Worm (Caenorhabditis elegans) whole organism, L2 larva: ENCODE results near the gene srv-2.

Experiments
- C34F6.9 ChIP-seq: fragments of 150-350 bp; optimal IDR thresholded peaks from 2 replicates; lab custom pipeline; 2014; ENCODE audit warnings: missing biosample characterization, missing genetic modification characterization
- F13H6.1 ChIP-seq: sonication (generic microtip); optimal IDR thresholded peaks from 2 replicates; lab custom pipeline; 2016; ENCODE audit warnings: missing genetic modification characterization, missing compliant biosample characterization
- Y55F3AM.14 ChIP-seq: fragments of 200-800 bp; sonication (Bioruptor generic); optimal IDR thresholded peaks from 2 replicates; lab custom pipeline; 2018; ENCODE audit warnings: mild to moderate bottlenecking, missing genetic modification characterization, missing compliant biosample characterization
- aly-2 ChIP-seq: fragments of 150-350 bp; optimal IDR thresholded peaks from 2 replicates; lab custom pipeline; 2014; ENCODE audit warnings: missing biosample characterization, missing genetic modification characterization
- ceh-16 ChIP-seq: fragments of 150-350 bp; optimal IDR thresholded peaks from 2 replicates; lab custom pipeline; 2014; ENCODE audit warnings: missing biosample characterization, missing genetic modification characterization
- ceh-82 ChIP-seq: fragments of 150-350 bp; optimal IDR thresholded peaks from 2 replicates; lab custom pipeline; 2014; ENCODE audit warnings: missing biosample characterization, missing genetic modification characterization
- dmd-4 ChIP-seq: sonication (generic microtip); optimal IDR thresholded peaks from 2 replicates; lab custom pipeline; 2017; ENCODE audit warnings: missing biosample characterization, missing genetic modification characterization
- elt-3 ChIP-seq: sonication (generic microtip); optimal IDR thresholded peaks from 2 replicates; lab custom pipeline; 2017; ENCODE audit warnings: missing biosample characterization, missing genetic modification characterization
- lsy-2 ChIP-seq, 2 experiments: fragments of 150-350 bp in 1 of 2; sonication (generic microtip) in 1 of 2; optimal IDR thresholded peaks; 2 replicates each; lab custom pipeline; 2014 to 2017; ENCODE audit warnings: missing biosample characterization in 2 of 2, missing genetic modification characterization in 2 of 2
- mab-5 ChIP-seq: fragments of 150-350 bp; optimal IDR thresholded peaks from 2 replicates; lab custom pipeline; 2014; ENCODE audit warnings: missing biosample characterization, missing genetic modification characterization
- mdl-1 ChIP-seq, 2 experiments: fragments of 150-350 bp in 1 of 2; sonication (generic microtip) in 1 of 2; optimal IDR thresholded peaks; 2 replicates each; lab custom pipeline; 2017; ENCODE audit warnings: missing biosample characterization in 2 of 2, missing genetic modification characterization in 2 of 2
- nhr-10 ChIP-seq: sonication (generic microtip); optimal IDR thresholded peaks from 2 replicates; lab custom pipeline; 2017; ENCODE audit warnings: missing biosample characterization, missing genetic modification characterization
- nhr-11 ChIP-seq: fragments of 150-350 bp; optimal IDR thresholded peaks from 2 replicates; lab custom pipeline; 2014; ENCODE audit warnings: missing biosample characterization, missing genetic modification characterization
- nhr-12 ChIP-seq: fragments of 150-350 bp; optimal IDR thresholded peaks from 2 replicates; lab custom pipeline; 2014; ENCODE audit warnings: missing biosample characterization, missing genetic modification characterization
- nhr-129 ChIP-seq: fragments of 150-350 bp; optimal IDR thresholded peaks from 2 replicates; lab custom pipeline; 2014; ENCODE audit warnings: missing biosample characterization, missing genetic modification characterization
- nhr-23 ChIP-seq: fragments of 150-350 bp; optimal IDR thresholded peaks from 2 replicates; lab custom pipeline; 2014; ENCODE audit warnings: missing biosample characterization, missing genetic modification reagents, missing genetic modification characterization
- nhr-25 ChIP-seq: fragments of 150-350 bp; sonication (generic microtip); optimal IDR thresholded peaks from 3 replicates; lab custom pipeline; 2014; ENCODE audit warnings: missing biosample characterization, missing genetic modification characterization
- nhr-77 ChIP-seq: fragments of 150-350 bp; optimal IDR thresholded peaks from 2 replicates; lab custom pipeline; 2014; ENCODE audit warnings: missing biosample characterization, missing genetic modification characterization
- skn-1 ChIP-seq: sonication (generic microtip); optimal IDR thresholded peaks from 2 replicates; lab custom pipeline; 2017; ENCODE audit warnings: missing biosample characterization, missing genetic modification characterization
- sma-9 ChIP-seq, 2 experiments: fragments of 150-350 bp in 1 of 2; sonication (generic microtip) in 1 of 2; optimal IDR thresholded peaks; 2 replicates each; lab custom pipeline; 2014 to 2016; ENCODE audit warnings: missing genetic modification characterization in 2 of 2, mild to moderate bottlenecking in 1 of 2, missing biosample characterization in 1 of 2, missing compliant biosample characterization in 1 of 2, missing genetic modification reagents in 1 of 2, moderate library complexity in 1 of 2
- ztf-11 ChIP-seq: sonication (generic microtip); optimal IDR thresholded peaks from 2 replicates; lab custom pipeline; 2017; ENCODE audit warnings: missing biosample characterization, missing genetic modification characterization

The srv-2 gene

DNA sequence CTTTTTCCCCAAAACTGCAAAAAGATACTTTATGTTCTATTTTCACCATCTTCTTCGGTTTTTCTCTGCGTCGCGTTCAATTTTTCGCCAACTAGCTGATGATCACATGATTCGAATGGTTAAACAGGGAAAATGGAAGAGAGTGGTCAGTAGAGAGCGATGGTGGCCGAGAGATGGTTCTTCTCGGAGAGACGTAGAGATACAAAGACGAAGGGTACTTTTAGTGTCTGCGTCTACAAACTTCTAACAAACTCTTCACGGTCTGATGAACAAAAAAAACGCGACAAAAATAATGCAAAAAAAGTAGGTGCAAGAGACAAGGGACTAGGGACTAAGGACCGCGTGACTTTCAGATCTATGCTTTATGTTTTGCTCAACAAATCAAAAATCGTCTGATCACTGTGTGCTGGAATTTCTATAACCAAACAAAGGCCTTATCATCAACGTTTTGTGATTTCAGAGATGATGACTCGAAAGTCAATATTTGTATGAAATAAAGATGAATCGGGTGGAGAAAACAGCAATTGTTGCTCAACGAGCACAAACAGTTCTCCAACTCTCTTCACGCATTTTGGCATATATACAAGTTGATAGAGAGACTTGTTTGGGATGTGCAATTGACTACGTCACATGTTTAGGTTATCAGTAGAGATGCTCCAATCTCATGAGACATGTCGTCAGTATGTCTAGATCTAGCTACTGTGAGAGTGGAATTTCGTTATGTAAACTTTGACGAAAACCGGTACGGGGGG lies 49.9 kb downstream of the srv-2 start (continued):
- TF ChIP-seq nhr-10 (tag; lab: Kevin White, UChicago) = peak; percentile 10
- peak; percentile 84 to 92 for TF ChIP-seq mdl-1 (tag; optimal IDR thresholded peaks at IDR 0.05; lab: Kevin White, UChicago)
- peak; percentile 98 for TF ChIP-seq C34F6.9 (tag; lab: Kevin White, UChicago)
- TF ChIP-seq nhr-23 (tag; lab: Kevin White, UChicago) = no peak
- no peak for TF ChIP-seq nhr-11 (tag; lab: Kevin White, UChicago)
- TF ChIP-seq nhr-77 (tag; lab: Kevin White, UChicago) = peak; percentile 19
- TF ChIP-seq nhr-12 (tag; lab: Kevin White, UChicago) = peak; percentile 41
- TF ChIP-seq ztf-11 (tag; lab: Kevin White, UChicago) = no peak
- peak; percentile 53 for TF ChIP-seq skn-1 (tag; lab: Kevin White, UChicago)
- TF ChIP-seq dmd-4 = no peak
- peak; percentile 70 for TF ChIP-seq mab-5 (tag; lab: Kevin White, UChicago)
- no peak for TF ChIP-seq aly-2
- TF ChIP-seq elt-3 (tag; lab: Kevin White, UChicago) = no peak

DNA sequence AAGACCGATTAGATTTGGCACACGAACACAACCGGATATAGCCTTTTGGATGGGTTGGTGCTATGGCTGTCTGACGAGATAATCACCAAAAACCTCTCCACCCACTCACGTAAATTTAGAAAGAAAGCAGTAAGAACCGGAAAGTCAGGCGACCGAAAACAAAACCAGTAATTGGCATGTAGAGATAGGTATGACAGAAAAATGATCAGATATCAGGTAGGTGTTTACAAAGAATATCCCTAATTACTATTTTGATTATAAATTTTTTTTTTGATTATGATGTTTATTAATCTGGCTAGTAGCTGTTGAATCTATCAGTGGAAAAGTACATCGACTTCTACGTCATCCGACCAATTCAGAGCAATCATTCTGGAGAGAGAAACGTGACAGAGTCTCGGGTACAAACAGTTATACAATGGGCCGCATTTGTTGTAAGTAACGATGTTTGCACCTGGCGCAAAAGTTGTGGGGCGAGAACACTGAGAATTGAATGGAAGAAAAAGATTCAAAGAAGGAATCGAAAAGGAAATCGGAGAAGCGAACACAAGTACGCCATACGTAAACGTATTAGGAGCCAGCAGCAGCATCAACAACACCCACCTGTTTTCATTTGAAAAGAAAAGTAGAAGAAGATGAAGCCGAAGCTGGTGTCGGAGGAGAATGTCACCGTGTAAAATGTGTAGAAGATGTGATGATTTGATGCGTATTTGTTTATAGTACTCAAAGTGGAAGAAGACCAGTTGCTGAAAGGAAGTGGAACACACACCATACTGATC lies 51.0 kb downstream of the srv-2 start:
- TF ChIP-seq nhr-23 (tag; lab: Kevin White, UChicago) (no peak), F13H6.1 (tag; lab: Kevin White, UChicago) (peak; percentile 21), lsy-2 (tag; optimal IDR thresholded peaks at IDR 0.05; lab: Kevin White, UChicago) (peak in 1 of 2 experiments; percentile 32), Y55F3AM.14 (GFP tag; lab: Kevin White, UChicago) (no peak), ceh-82 (tag; lab: Kevin White, UChicago) (no peak), nhr-129 (tag; lab: Kevin White, UChicago) (peak; percentile 4), ceh-16 (tag; lab: Kevin White, UChicago) (no peak), nhr-11 (tag; lab: Kevin White, UChicago) (peak; percentile 47), nhr-25 (tag; lab: Kevin White, UChicago) (peak; percentile 58), sma-9 (GFP tag; optimal IDR thresholded peaks at IDR 0.05; lab: Kevin White, UChicago) (peak; percentile 27), sma-9 (tag; optimal IDR thresholded peaks at IDR 0.05; lab: Kevin White, UChicago) (no peak)
